Worm (Caenorhabditis elegans) whole organism, dauer: ENCODE results near the gene asm-2.

Experiments used
- unc-62 ChIP-seq: sonication (generic microtip); optimal IDR thresholded peaks from 2 replicates; lab custom pipeline; 2017; ENCODE audit warnings: missing biosample characterization, missing genetic modification reagents, missing genetic modification characterization

The asm-2 gene

DNA sequence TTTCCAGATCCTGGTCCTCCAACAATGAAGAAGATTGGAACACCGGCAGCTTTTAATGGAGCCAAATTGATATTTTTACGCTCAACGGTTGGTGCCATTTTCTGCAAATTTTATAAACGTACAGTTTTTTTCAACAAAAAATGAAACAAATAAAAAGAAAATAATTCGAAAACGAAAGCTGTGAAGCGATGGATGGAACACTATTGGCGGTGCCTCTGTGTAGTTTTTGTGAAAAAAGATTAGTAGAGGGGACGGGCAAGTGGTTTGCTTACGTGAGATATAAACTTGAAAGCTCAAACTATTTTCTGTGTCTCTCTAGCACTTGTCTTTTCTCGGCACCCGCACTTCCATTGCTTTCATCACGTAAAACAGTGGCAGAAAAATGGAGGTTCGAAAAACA lies 36.4 kb downstream of the asm-2 start, which contains the start of gene F38B2.4:
TSS of gene F38B2.4 (minus strand) at position 101 of the 400 bp plus-strand sequence.
- no peak for TF ChIP-seq unc-62 (GFP tag; lab: Kevin White, UChicago)

ce11 chrX:11286246-11286645 lies 37.8 kb downstream of the asm-2 start, which contains the start of gene F38B2.3:
Gene F38B2.3, minus strand, starts transcription at chrX:11286346.
- TF ChIP-seq unc-62 (GFP tag; lab: Kevin White, UChicago) = no peak

ce11 chrX:11281148-11281547 lies 42.9 kb downstream of the asm-2 start, which contains the start of gene F38B2.6:
Gene F38B2.6, minus strand, starts transcription at chrX:11281248.
- no peak for TF ChIP-seq unc-62 (GFP tag; lab: Kevin White, UChicago)

DNA sequence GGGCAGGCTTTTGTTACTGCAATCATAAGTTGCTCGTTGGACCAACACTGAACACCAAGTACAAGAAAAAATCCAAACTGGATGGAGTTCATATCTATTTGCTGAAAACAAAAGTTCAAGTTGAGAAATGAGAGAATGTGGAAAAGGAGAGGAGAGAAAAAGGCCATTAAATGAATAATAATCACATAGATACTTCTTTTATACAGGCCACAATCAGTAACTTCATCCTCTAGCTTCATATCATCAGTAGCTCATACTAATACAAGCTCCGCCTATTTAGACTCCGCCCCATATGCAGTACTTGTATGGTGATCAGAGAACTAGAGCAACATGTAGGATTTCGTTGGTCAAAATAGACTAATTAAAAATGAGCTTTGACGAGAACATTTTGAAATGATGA lies 44.8 kb downstream of the asm-2 start, which contains the start of gene F38B2.2:
TSS of gene F38B2.2 (minus strand) at position 101 of the 400 bp plus-strand sequence.
- TF ChIP-seq unc-62 (GFP tag; lab: Kevin White, UChicago) = no peak
